Worm (Caenorhabditis elegans): ENCODE results near the gene madf-11.

- TF ChIP-seq flt-1 (GFP tag; IDR thresholded peaks at IDR 0.05) (no peak), ztf-23 (GFP tag; IDR thresholded peaks at IDR 0.05) (no peak), med-1 (GFP tag; optimal IDR thresholded peaks at IDR 0.05; ENCODE audit: insufficient read depth) (no peak), cog-1 (tag; optimal IDR thresholded peaks at IDR 0.05) (no peak), klf-2 (GFP tag; conservative IDR thresholded peaks at IDR 0.05) (no peak), ztf-29 (GFP tag; IDR thresholded peaks at IDR 0.05) (no peak), tab-1 (GFP tag; IDR thresholded peaks at IDR 0.05) (no peak)
Measured at ce11 chrIII:5557246-5557819, 46.0 kb downstream of the madf-11 start, which contains the start of gene rpc-2.

Measured in whole organism, midembryonic.